Worm (Caenorhabditis elegans): ENCODE measurements around the gene ckb-4.

DNA sequence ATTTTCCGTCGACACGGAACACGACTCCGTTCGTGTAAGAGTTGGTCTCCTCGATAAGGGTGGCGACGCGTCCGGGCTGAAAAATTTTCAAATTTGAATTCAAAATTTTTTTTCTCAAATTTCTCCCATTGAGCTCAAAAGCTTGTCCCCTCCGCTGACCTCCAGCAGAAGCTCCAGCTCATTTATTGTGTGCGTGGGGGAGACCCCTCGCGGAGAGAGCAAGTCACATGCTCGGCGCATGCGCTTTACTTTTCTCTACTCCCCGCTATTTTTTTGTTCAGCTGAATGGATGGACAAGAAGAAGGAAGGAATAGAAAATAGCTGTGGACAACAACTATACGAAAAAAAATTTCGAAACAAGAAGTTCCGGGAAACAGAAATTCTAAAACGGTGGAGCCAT lies 24.3 kb upstream of the ckb-4 start:
- TF ChIP-seq aly-2 (tag; optimal IDR thresholded peaks at IDR 0.05): no peak
- TF ChIP-seq skn-1 (tag; optimal IDR thresholded peaks at IDR 0.05): no peak
- TF ChIP-seq ZK546.5 (tag; optimal IDR thresholded peaks at IDR 0.05): no peak
- TF ChIP-seq unc-39 (tag; optimal IDR thresholded peaks at IDR 0.05): no peak
- TF ChIP-seq egl-27 (tag; optimal IDR thresholded peaks at IDR 0.05): peak; percentile 11
- TF ChIP-seq ama-1 (optimal IDR thresholded peaks at IDR 0.05): no peak
- TF ChIP-seq nhr-11 (tag; optimal IDR thresholded peaks at IDR 0.05): no peak
- TF ChIP-seq ztf-11 (tag; optimal IDR thresholded peaks at IDR 0.05): no peak
- TF ChIP-seq mdl-1 (tag; optimal IDR thresholded peaks at IDR 0.05): peak; percentile 58 to 86
